Worm (Caenorhabditis elegans) whole organism, dauer: ENCODE results near the gene C02H6.3.

Experiments
- unc-62 ChIP-seq: sonication (generic microtip); optimal IDR thresholded peaks from 2 replicates; lab custom pipeline; 2017; ENCODE audit warnings: missing biosample characterization, missing genetic modification reagents, missing genetic modification characterization

Gene C02H6.3

ce11 chrV:7387755-7388154, at the start of gene C02H6.3:
Gene C02H6.3, minus strand, starts transcription at chrV:7387855.
- TF ChIP-seq unc-62 (GFP tag; lab: Kevin White, UChicago), result no peak

ce11 chrV:7436911-7437310, 49.3 kb upstream of the C02H6.3 start:
- TF ChIP-seq unc-62 (GFP tag; lab: Kevin White, UChicago), result no peak

ce11 chrV:7436509-7436908, 48.9 kb upstream of the C02H6.3 start:
- TF ChIP-seq unc-62 (GFP tag; lab: Kevin White, UChicago), result no peak

- no peak for TF ChIP-seq unc-62 (GFP tag; lab: Kevin White, UChicago)
These were observed 47.9 kb upstream of the C02H6.3 start, which contains the start of the genes ddo-2 and F25E5.8 for ce11 chrV:7435376-7436204. Gene ddo-2, minus strand, starts transcription at chrV:7435705. Gene F25E5.8, plus strand, starts transcription at chrV:7435930.

ce11 chrV:7434805-7435363, 47.2 kb upstream of the C02H6.3 start:
- no peak for TF ChIP-seq unc-62 (GFP tag; lab: Kevin White, UChicago)

- no peak for TF ChIP-seq unc-62 (GFP tag; lab: Kevin White, UChicago)
These were observed 44.9 kb upstream of the C02H6.3 start for ce11 chrV:7432441-7433146.

ce11 chrV:7431016-7431415, 43.4 kb upstream of the C02H6.3 start, which contains the start of gene srw-71:
Gene srw-71, minus strand, starts transcription at chrV:7431116.
- TF ChIP-seq unc-62 (GFP tag; lab: Kevin White, UChicago), result no peak

ce11 chrV:7428880-7429279, 41.2 kb upstream of the C02H6.3 start, which contains the start of gene srw-69:
Gene srw-69, minus strand, starts transcription at chrV:7428980.
- no peak for TF ChIP-seq unc-62 (GFP tag; lab: Kevin White, UChicago)

- TF ChIP-seq unc-62 (GFP tag; lab: Kevin White, UChicago), result no peak
These were observed 38.9 kb upstream of the C02H6.3 start, which contains the start of gene srw-68 for ce11 chrV:7426594-7426993. Gene srw-68, minus strand, starts transcription at chrV:7426694.

ce11 chrV:7424336-7424735, 36.7 kb upstream of the C02H6.3 start, which contains the start of gene F18E3.10:
Gene F18E3.10, minus strand, starts transcription at chrV:7424436.
- no peak for TF ChIP-seq unc-62 (GFP tag; lab: Kevin White, UChicago)

ce11 chrV:7420162-7420561, 32.5 kb upstream of the C02H6.3 start, which contains the start of gene srxa-4:
Gene srxa-4, plus strand, starts transcription at chrV:7420462.
- TF ChIP-seq unc-62 (GFP tag; lab: Kevin White, UChicago), result no peak

- no peak for TF ChIP-seq unc-62 (GFP tag; lab: Kevin White, UChicago)
These were observed 29.5 kb upstream of the C02H6.3 start, which contains the start of gene srw-67 for ce11 chrV:7417018-7417716. Gene srw-67, plus strand, starts transcription at chrV:7417660.

- TF ChIP-seq unc-62 (GFP tag; lab: Kevin White, UChicago), result no peak
These were observed 28.9 kb upstream of the C02H6.3 start for ce11 chrV:7416569-7416968.

- TF ChIP-seq unc-62 (GFP tag; lab: Kevin White, UChicago), result no peak
These were observed 28.2 kb upstream of the C02H6.3 start, which contains the start of gene F18E3.13 for ce11 chrV:7415780-7416428. Gene F18E3.13, plus strand, starts transcription at chrV:7416164.
